Fruit fly (Drosophila melanogaster) whole organism, embryonic: ENCODE measurements around the gene Tim17a2.

ENCODE experiments used
- Abd-B ChIP-seq: fragments of 200-800 bp; sonication (Bioruptor generic); optimal IDR thresholded peaks from 2 replicates; lab custom pipeline; 2018; ENCODE audit warnings: missing biosample characterization, mild to moderate bottlenecking, missing genetic modification characterization, moderate library complexity
- Aef1 ChIP-seq: fragments of 200-800 bp; sonication (Bioruptor generic); IDR thresholded peaks from 3 replicates; pipeline ENCODE4 v1.3.6; 2022; ENCODE audit warnings: missing biosample characterization, missing genetic modification characterization
- CG10267 ChIP-seq: fragments of 200-800 bp; sonication (Bioruptor generic); optimal IDR thresholded peaks from 2 replicates; lab custom pipeline; 2018; ENCODE audit warnings: missing biosample characterization, mild to moderate bottlenecking, missing genetic modification characterization, moderate library complexity
- CG11398 ChIP-seq: fragments of 200-800 bp; sonication (Bioruptor generic); optimal IDR thresholded peaks from 2 replicates; lab custom pipeline; 2016; ENCODE audit warnings: missing biosample characterization, missing genetic modification characterization
- CG12104 ChIP-seq: fragments of 200-800 bp; sonication (Bioruptor generic); optimal IDR thresholded peaks from 3 replicates; lab custom pipeline; 2016; ENCODE audit warnings: missing biosample characterization, missing genetic modification characterization
- CG12155 ChIP-seq: fragments of 200-800 bp; sonication (Bioruptor generic); optimal IDR thresholded peaks from 3 replicates; lab custom pipeline; 2016; ENCODE audit warnings: missing biosample characterization, missing genetic modification characterization
- CG12236 ChIP-seq: fragments of 200-800 bp; sonication (Bioruptor generic); optimal IDR thresholded peaks from 2 replicates; lab custom pipeline; 2016; ENCODE audit warnings: missing biosample characterization, missing genetic modification characterization
- CG13424 ChIP-seq: fragments of 200-800 bp; sonication (Bioruptor generic); optimal IDR thresholded peaks from 2 replicates; lab custom pipeline; 2019; ENCODE audit warnings: missing biosample characterization, mild to moderate bottlenecking, missing genetic modification characterization, moderate library complexity
- CG15269 ChIP-seq: fragments of 200-800 bp; sonication (Bioruptor generic); optimal IDR thresholded peaks from 2 replicates; lab custom pipeline; 2018; ENCODE audit warnings: missing biosample characterization, mild to moderate bottlenecking, missing genetic modification characterization, moderate library complexity
- CG16815 ChIP-seq: fragments of 200-800 bp; sonication (Bioruptor generic); optimal IDR thresholded peaks from 3 replicates; lab custom pipeline; 2017; ENCODE audit warnings: missing biosample characterization, mild to moderate bottlenecking, missing genetic modification characterization
- CG17568 ChIP-seq: fragments of 200-800 bp; sonication (Bioruptor generic); optimal IDR thresholded peaks from 2 replicates; lab custom pipeline; 2018; ENCODE audit warnings: missing biosample characterization, mild to moderate bottlenecking, missing genetic modification characterization, moderate library complexity
- CG17829 ChIP-seq: fragments of 200-800 bp; optimal IDR thresholded peaks from 2 replicates; lab custom pipeline; 2019; ENCODE audit warnings: missing biosample characterization, mild to moderate bottlenecking, missing genetic modification characterization, moderate library complexity
- CG1832 ChIP-seq: fragments of 200-800 bp; sonication (Bioruptor generic); optimal IDR thresholded peaks from 2 replicates; lab custom pipeline; 2017; ENCODE audit warnings: missing biosample characterization, mild to moderate bottlenecking, missing genetic modification characterization, inconsistent platforms
- CG18476 ChIP-seq: fragments of 200-800 bp; sonication (Bioruptor generic); optimal IDR thresholded peaks from 2 replicates; lab custom pipeline; 2016; ENCODE audit warnings: missing biosample characterization, mild to moderate bottlenecking, missing genetic modification characterization
- CG31388 ChIP-seq: fragments of 200-800 bp; sonication (Bioruptor generic); optimal IDR thresholded peaks from 2 replicates; lab custom pipeline; 2016; ENCODE audit warnings: missing biosample characterization, missing genetic modification characterization
- CG3838 ChIP-seq: fragments of 200-800 bp; sonication (Bioruptor generic); optimal IDR thresholded peaks from 3 replicates; lab custom pipeline; 2016; ENCODE audit warnings: missing biosample characterization, missing genetic modification characterization
- CG42726 ChIP-seq: fragments of 200-800 bp; sonication (Bioruptor generic); IDR thresholded peaks from 2 replicates; pipeline ENCODE4 v1.3.6; 2022; ENCODE audit warnings: missing biosample characterization, missing genetic modification characterization; ENCODE audit not compliant: partially characterized antibody
- CG4404 ChIP-seq: fragments of 200-800 bp; sonication (Bioruptor generic); IDR thresholded peaks from 2 replicates; pipeline ENCODE4 v1.3.6; 2022; ENCODE audit warnings: missing biosample characterization, missing genetic modification characterization
- CG7928 ChIP-seq: fragments of 200-800 bp; sonication (Bioruptor generic); optimal IDR thresholded peaks from 2 replicates; lab custom pipeline; 2017; ENCODE audit warnings: missing biosample characterization, mild to moderate bottlenecking, missing genetic modification characterization
- CG9609 ChIP-seq: fragments of 200-800 bp; sonication (Bioruptor generic); optimal IDR thresholded peaks from 3 replicates; lab custom pipeline; 2016; ENCODE audit warnings: missing biosample characterization, missing genetic modification characterization
- CG9817 ChIP-seq: fragments of 200-800 bp; sonication (Bioruptor generic); optimal IDR thresholded peaks from 2 replicates; lab custom pipeline; 2018; ENCODE audit warnings: missing biosample characterization, mild to moderate bottlenecking, missing genetic modification characterization, moderate library complexity
- HmgD ChIP-seq: fragments of 200-800 bp; sonication (Bioruptor generic); optimal IDR thresholded peaks from 3 replicates; lab custom pipeline; 2016; ENCODE audit warnings: missing biosample characterization, missing genetic modification characterization
- Lhr ChIP-seq: fragments of 200-800 bp; sonication (Bioruptor generic); optimal IDR thresholded peaks from 3 replicates; lab custom pipeline; 2017; ENCODE audit warnings: mild to moderate bottlenecking, missing biosample characterization, missing genetic modification reagents, missing genetic modification characterization
- MTF-1 ChIP-seq: fragments of 200-800 bp; sonication (Bioruptor generic); optimal IDR thresholded peaks from 2 replicates; lab custom pipeline; 2018; ENCODE audit warnings: missing biosample characterization, mild to moderate bottlenecking, missing genetic modification characterization, borderline replicate concordance
- NK7.1 ChIP-seq: fragments of 200-800 bp; sonication (Bioruptor generic); optimal IDR thresholded peaks from 3 replicates; lab custom pipeline; 2016; ENCODE audit warnings: missing biosample characterization, missing genetic modification characterization
- Ravus ChIP-seq: fragments of 200-800 bp; sonication (Bioruptor generic); IDR thresholded peaks from 2 replicates; pipeline ENCODE4 v1.3.6; 2022; ENCODE audit warnings: missing biosample characterization, missing genetic modification characterization
- Scr ChIP-seq: fragments of 200-800 bp; sonication (Bioruptor generic); IDR thresholded peaks from 2 replicates; pipeline ENCODE4 v1.3.6; 2022; ENCODE audit warnings: missing biosample characterization, missing genetic modification characterization; ENCODE audit not compliant: partially characterized antibody
- ap ChIP-seq: fragments of 200-800 bp; sonication (Bioruptor generic); IDR thresholded peaks from 2 replicates; pipeline ENCODE4 v1.3.6; 2022; ENCODE audit warnings: missing biosample characterization, missing genetic modification characterization
- bab2 ChIP-seq: fragments of 200-800 bp; sonication (Bioruptor generic); optimal IDR thresholded peaks from 2 replicates; lab custom pipeline; 2016; ENCODE audit warnings: missing biosample characterization, missing genetic modification characterization
- br ChIP-seq: fragments of >200 bp; optimal IDR thresholded peaks from 2 replicates; lab custom pipeline; 2017
- crol ChIP-seq: fragments of 200-800 bp; sonication (Bioruptor generic); IDR thresholded peaks from 2 replicates; pipeline ENCODE4 v1.3.6; 2022; ENCODE audit warnings: missing biosample characterization, missing genetic modification characterization
- cwo ChIP-seq: fragments of 200-800 bp; sonication (Bioruptor generic); optimal IDR thresholded peaks from 3 replicates; lab custom pipeline; 2017; ENCODE audit warnings: missing biosample characterization, missing genetic modification characterization, mild to moderate bottlenecking, moderate library complexity, missing genetic modification reagents
- fru ChIP-seq: fragments of >200 bp; optimal IDR thresholded peaks from 2 replicates; lab custom pipeline; 2017
- ftz-f1 ChIP-seq: fragments of 200-800 bp; sonication (Bioruptor generic); optimal IDR thresholded peaks from 2 replicates; lab custom pipeline; 2016; ENCODE audit warnings: missing biosample characterization, missing genetic modification characterization
- gfzf ChIP-seq: fragments of 200-800 bp; sonication (Bioruptor generic); optimal IDR thresholded peaks from 2 replicates; lab custom pipeline; 2016; ENCODE audit warnings: missing biosample characterization, mild to moderate bottlenecking, missing genetic modification characterization, moderate library complexity
- hkb ChIP-seq, 2 experiments: fragments of 200-800 bp in 1 of 2; fragments of >200 bp in 1 of 2; sonication (Bioruptor generic) in 1 of 2; IDR thresholded peaks in 1 of 2; optimal IDR thresholded peaks in 1 of 2; 2 replicates each; pipeline versions ENCODE4 v1.3.6 to Lab custom; 2017 to 2022; ENCODE audit warnings: missing biosample characterization in 1 of 2, missing genetic modification characterization in 1 of 2
- jing ChIP-seq: fragments of 200-800 bp; sonication (Bioruptor generic); optimal IDR thresholded peaks from 2 replicates; lab custom pipeline; 2018; ENCODE audit warnings: missing biosample characterization, mild to moderate bottlenecking, missing genetic modification characterization
- mld ChIP-seq: fragments of 200-800 bp; sonication (Bioruptor generic); IDR thresholded peaks from 3 replicates; pipeline ENCODE4 v1.3.6; 2022; ENCODE audit warnings: missing biosample characterization, missing genetic modification characterization; ENCODE audit not compliant: partially characterized antibody
- nmo ChIP-seq: fragments of 200-800 bp; sonication (Bioruptor generic); optimal IDR thresholded peaks from 2 replicates; lab custom pipeline; 2018; ENCODE audit warnings: missing biosample characterization, mild to moderate bottlenecking, missing genetic modification characterization, moderate library complexity
- pb ChIP-seq: fragments of 200-800 bp; sonication (Bioruptor generic); optimal IDR thresholded peaks from 3 replicates; lab custom pipeline; 2016; ENCODE audit warnings: missing biosample characterization, missing genetic modification characterization
- rib ChIP-seq: fragments of 200-800 bp; sonication (Bioruptor generic); IDR thresholded peaks from 2 replicates; pipeline ENCODE4 v1.3.6; 2022; ENCODE audit warnings: missing biosample characterization, missing genetic modification characterization
- salm ChIP-seq: fragments of 200-800 bp; sonication (Bioruptor generic); optimal IDR thresholded peaks from 2 replicates; lab custom pipeline; 2018; ENCODE audit warnings: missing biosample characterization, mild to moderate bottlenecking, missing genetic modification characterization
- schlank ChIP-seq: fragments of 200-800 bp; sonication (Bioruptor generic); optimal IDR thresholded peaks from 2 replicates; lab custom pipeline; 2018; ENCODE audit warnings: missing biosample characterization, mild to moderate bottlenecking, missing genetic modification characterization
- scrt ChIP-seq: fragments of 200-800 bp; sonication (Bioruptor generic); optimal IDR thresholded peaks from 2 replicates; lab custom pipeline; 2018; ENCODE audit warnings: missing biosample characterization, mild to moderate bottlenecking, missing genetic modification characterization, moderate library complexity
- slou ChIP-seq: fragments of 200-800 bp; sonication (Bioruptor generic); optimal IDR thresholded peaks from 3 replicates; lab custom pipeline; 2016; ENCODE audit warnings: missing biosample characterization, missing genetic modification characterization
- tup ChIP-seq: fragments of 200-800 bp; sonication (Bioruptor generic); optimal IDR thresholded peaks from 2 replicates; lab custom pipeline; 2016; ENCODE audit warnings: missing biosample characterization, mild to moderate bottlenecking, missing genetic modification characterization, moderate library complexity
- vvl ChIP-seq: fragments of 200-800 bp; sonication (Bioruptor generic); IDR thresholded peaks from 2 replicates; pipeline ENCODE4 v1.3.6; 2022; ENCODE audit warnings: missing biosample characterization, missing genetic modification characterization
- z ChIP-seq: fragments of 200-800 bp; sonication (Bioruptor generic); IDR thresholded peaks from 3 replicates; pipeline ENCODE4 v1.3.6; 2022; ENCODE audit warnings: missing biosample characterization, missing genetic modification characterization

Tim17a2 gene

dm6 chr3R:5285937-5286336, 23.4 kb upstream of the Tim17a2 start:
- TF ChIP-seq CG11398 (GFP tag; lab: Kevin White, UChicago) (no peak), crol (peak; percentile 76), vvl (GFP tag; lab: Robert Waterston, UW) (peak; percentile 53; the same call in 1 of the 2 replicates)

- TF ChIP-seq CG12155 (peak; percentile 86), Abd-B (GFP tag; lab: Kevin White, UChicago) (peak; percentile 91), Lhr (GFP tag; lab: Kevin White, UChicago) (peak; percentile 52), pb (GFP tag; lab: Kevin White, UChicago) (peak; percentile 85), CG31388 (GFP tag; lab: Kevin White, UChicago) (peak; percentile 82), ftz-f1 (GFP tag; lab: Kevin White, UChicago) (peak; percentile 26), CG7928 (GFP tag; lab: Kevin White, UChicago) (peak; percentile 68), CG9609 (peak; percentile 90), CG1832 (GFP tag; lab: Kevin White, UChicago) (no peak), jing (peak; percentile 70), CG12236 (GFP tag; lab: Kevin White, UChicago) (peak; percentile 88), Aef1 (peak; percentile 68), CG13424 (tag; lab: Kevin White, UChicago) (peak; percentile 94), CG16815 (peak; percentile 81), slou (peak; percentile 77), CG17568 (GFP tag; lab: Kevin White, UChicago) (peak; percentile 61), salm (tag; lab: Kevin White, UChicago) (peak; percentile 82), Scr (GFP tag; lab: Robert Waterston, UW) (no peak), bab2 (GFP tag; lab: Kevin White, UChicago) (peak; percentile 87), schlank (peak; percentile 74), CG17829 (tag; lab: Kevin White, UChicago) (peak; percentile 92), tup (GFP tag; lab: Kevin White, UChicago) (peak; percentile 70), CG18476 (GFP tag; lab: Kevin White, UChicago) (peak; percentile 93), NK7.1 (GFP tag; lab: Kevin White, UChicago) (peak; percentile 82), Ravus (GFP tag; lab: Robert Waterston, UW) (no peak; the same call in 1 of the 2 replicates), CG12104 (GFP tag; lab: Kevin White, UChicago) (peak; percentile 92), CG15269 (peak; percentile 94), CG9817 (tag; lab: Kevin White, UChicago) (peak; percentile 88), z (GFP tag; lab: Robert Waterston, UW) (no peak), cwo (GFP tag; lab: Kevin White, UChicago) (peak; percentile 90), gfzf (GFP tag; lab: Kevin White, UChicago) (no peak), CG10267 (peak; percentile 82), MTF-1 (GFP tag; lab: Kevin White, UChicago) (peak; percentile 75), CG42726 (GFP tag; lab: Robert Waterston, UW) (no peak), CG4404 (GFP tag; lab: Robert Waterston, UW) (peak; percentile 65), ap (GFP tag; lab: Robert Waterston, UW) (peak; percentile 50; the same call in 1 of the 2 replicates), HmgD (GFP tag; lab: Kevin White, UChicago) (peak; percentile 89), br (lab: Kevin White, UChicago) (no peak), fru (lab: Kevin White, UChicago) (no peak), CG3838 (GFP tag; lab: Kevin White, UChicago) (peak; percentile 55), rib (peak; percentile 79), mld (GFP tag; lab: Robert Waterston, UW) (no peak), scrt (peak; percentile 87), hkb (optimal IDR thresholded peaks at IDR 0.05; lab: Kevin White, UChicago) (no peak), hkb (GFP tag; IDR thresholded peaks at IDR 0.05; lab: Robert Waterston, UW) (peak; percentile 76), nmo (GFP tag; lab: Kevin White, UChicago) (peak; percentile 92)
These were observed 21.0 kb upstream of the Tim17a2 start for dm6 chr3R:5283360-5283963.
